Worm (Caenorhabditis elegans) whole organism, early embryonic: Measurements from ENCODE around the gene T26E4.7.
"Not testable (repeated sequence)": the region's sequence is repeated elsewhere in the genome, so short reads cannot be mapped to it uniquely, and the experiment has no call there.

Source experiments
- B0310.2 ChIP-seq: sonication (generic microtip); optimal IDR thresholded peaks from 2 replicates; lab custom pipeline; 2016; ENCODE audit warnings: mild to moderate bottlenecking, missing genetic modification characterization, missing compliant biosample characterization
- F13C5.2 ChIP-seq: sonication (generic microtip); optimal IDR thresholded peaks from 2 replicates; lab custom pipeline; 2017; ENCODE audit warnings: mild to moderate bottlenecking, missing genetic modification characterization, inconsistent platforms, missing compliant biosample characterization
- aly-1 ChIP-seq: sonication (generic microtip); optimal IDR thresholded peaks from 2 replicates; lab custom pipeline; 2016; ENCODE audit warnings: missing genetic modification characterization, missing compliant biosample characterization
- ama-1 ChIP-seq: fragments of 150-350 bp; optimal IDR thresholded peaks from 2 replicates; lab custom pipeline; 2014
- ceh-13 ChIP-seq: fragments of 200-800 bp; sonication (Bioruptor generic); optimal IDR thresholded peaks from 2 replicates; lab custom pipeline; 2018; ENCODE audit warnings: mild to moderate bottlenecking, missing genetic modification characterization, missing compliant biosample characterization
- ceh-36 ChIP-seq: sonication (generic microtip); optimal IDR thresholded peaks from 2 replicates; lab custom pipeline; 2016; ENCODE audit warnings: missing genetic modification characterization, inconsistent platforms, missing compliant biosample characterization
- ets-7 ChIP-seq: sonication (generic microtip); optimal IDR thresholded peaks from 2 replicates; lab custom pipeline; 2016; ENCODE audit warnings: missing genotype, missing genetic modification characterization, missing compliant biosample characterization
- flt-1 ChIP-seq: fragments of 200-800 bp; sonication (Bioruptor generic); IDR thresholded peaks from 2 replicates; pipeline ENCODE4 v1.3.6; 2022; ENCODE audit warnings: missing genetic modification characterization, missing compliant biosample characterization
- hmbx-1 ChIP-seq: sonication (generic microtip); optimal IDR thresholded peaks from 2 replicates; lab custom pipeline; 2016; ENCODE audit warnings: mild to moderate bottlenecking, missing genetic modification characterization, missing compliant biosample characterization
- hmg-4 ChIP-seq: fragments of 200-800 bp; sonication (Bioruptor generic); optimal IDR thresholded peaks from 2 replicates; lab custom pipeline; 2018; ENCODE audit warnings: mild to moderate bottlenecking, missing genetic modification characterization, missing compliant biosample characterization
- hnd-1 ChIP-seq: sonication (generic microtip); optimal IDR thresholded peaks from 2 replicates; lab custom pipeline; 2016; ENCODE audit warnings: missing genetic modification characterization, missing compliant biosample characterization
- pes-1 ChIP-seq: fragments of 200-800 bp; sonication (Bioruptor generic); IDR thresholded peaks from 2 replicates; pipeline ENCODE4 v1.3.6; 2022; ENCODE audit warnings: missing genetic modification reagents, missing genetic modification characterization, missing compliant biosample characterization
- scrt-1 ChIP-seq: fragments of 200-800 bp; sonication (Bioruptor generic); IDR thresholded peaks from 2 replicates; pipeline ENCODE4 v1.3.6; 2022; ENCODE audit warnings: missing genetic modification characterization, missing compliant biosample characterization
- sea-1 ChIP-seq: fragments of 200-800 bp; sonication (Bioruptor generic); conservative IDR thresholded peaks from 2 replicates; pipeline ENCODE4 v1.3.6; 2022; ENCODE audit warnings: missing genetic modification characterization, missing compliant biosample characterization
- tbx-11 ChIP-seq: fragments of 200-800 bp; sonication (Bioruptor generic); IDR thresholded peaks from 2 replicates; pipeline ENCODE4 v1.3.6; 2022; ENCODE audit warnings: missing genetic modification characterization, missing compliant biosample characterization
- tbx-37 ChIP-seq: fragments of 200-800 bp; sonication (Bioruptor generic); conservative IDR thresholded peaks from 2 replicates; pipeline ENCODE4 v1.3.6; 2022; ENCODE audit warnings: missing genetic modification reagents, missing genetic modification characterization, missing compliant biosample characterization
- tra-4 ChIP-seq: sonication (generic microtip); optimal IDR thresholded peaks from 2 replicates; lab custom pipeline; 2017; ENCODE audit warnings: missing genetic modification characterization, missing compliant biosample characterization

Gene T26E4.7

DNA sequence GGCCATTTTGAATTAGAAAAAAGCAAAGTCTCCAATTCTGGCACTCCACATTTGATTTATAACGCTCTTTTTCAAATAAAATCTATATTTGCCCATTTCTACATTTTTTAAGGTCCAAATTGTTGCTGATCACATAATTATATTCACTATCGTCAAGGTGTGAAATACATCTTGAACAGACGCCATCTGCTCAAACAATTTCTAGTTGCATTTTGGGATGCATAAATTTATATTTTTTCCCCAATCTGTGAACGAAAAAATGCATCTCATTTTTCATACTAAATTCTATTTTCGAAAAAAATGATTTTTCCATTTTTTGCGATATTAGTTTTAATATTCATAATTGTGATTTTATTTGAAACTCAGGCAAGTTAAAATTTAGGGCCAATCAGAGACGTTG, at the start of gene T26E4.7:
Gene T26E4.7 (plus strand): TSS at position 301 of the 400 bp plus-strand sequence.
- TF ChIP-seq scrt-1 (GFP tag; lab: Robert Waterston, UW) (no peak), hmbx-1 (tag; lab: Kevin White, UChicago) (no peak), hnd-1 (tag; lab: Kevin White, UChicago) (no peak), ama-1 (lab: Kevin White, UChicago) (no peak), sea-1 (GFP tag; lab: Robert Waterston, UW) (no peak), tra-4 (tag; lab: Kevin White, UChicago) (no peak), hmg-4 (GFP tag; lab: Kevin White, UChicago) (no peak), B0310.2 (tag; lab: Kevin White, UChicago) (no peak), ceh-36 (no peak), ets-7 (no peak)

DNA sequence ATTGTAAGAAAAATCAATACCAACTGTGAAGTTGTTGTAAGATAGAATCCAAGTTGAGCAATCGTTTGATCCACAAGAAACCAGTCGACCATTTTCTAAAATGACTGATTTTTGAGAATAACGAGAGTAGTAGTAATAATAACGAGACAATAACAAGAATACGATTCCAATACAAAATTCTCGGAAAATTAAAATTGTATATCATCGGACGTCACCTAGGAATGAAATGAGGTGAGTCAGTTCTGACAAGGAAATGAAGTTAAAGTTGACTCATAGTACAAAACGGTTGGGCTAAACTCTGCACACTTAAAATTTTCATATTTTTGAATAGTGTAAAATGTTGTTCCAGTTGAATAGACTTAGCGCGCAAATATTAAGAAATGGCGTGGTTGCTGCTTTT, 49.0 kb upstream of the T26E4.7 start, which contains the start of gene str-19:
Gene str-19 (minus strand): TSS at position 101 of the 400 bp plus-strand sequence.
- not testable (repeated sequence) for TF ChIP-seq scrt-1 (GFP tag; lab: Robert Waterston, UW); ama-1 (lab: Kevin White, UChicago); aly-1 (tag; lab: Kevin White, UChicago)

DNA sequence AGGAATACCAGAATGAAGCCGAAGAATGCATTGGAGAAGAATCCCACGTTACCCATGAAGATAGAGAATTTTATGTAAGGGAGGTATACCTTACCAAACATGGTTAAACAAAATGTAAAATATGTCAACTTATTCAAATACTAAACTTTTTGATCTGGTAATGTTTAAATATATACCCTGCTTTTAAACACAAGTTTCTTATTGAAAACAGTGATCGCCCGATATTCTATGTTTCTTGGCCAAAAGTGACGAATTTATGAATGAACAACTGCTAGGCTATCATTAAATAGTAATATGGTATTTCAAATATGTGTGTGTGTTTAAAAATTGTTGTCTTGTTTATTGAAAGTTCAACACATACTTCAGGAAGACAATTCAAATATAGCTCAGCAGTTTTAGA, 45.0 kb upstream of the T26E4.7 start, which contains the start of gene T23D5.8:
Gene T23D5.8 (minus strand): TSS at position 101 of the 400 bp plus-strand sequence.
- TF ChIP-seq hmbx-1 (tag; lab: Kevin White, UChicago); F13C5.2 (tag; lab: Kevin White, UChicago); tbx-11 (GFP tag; lab: Robert Waterston, UW): not testable (repeated sequence)

DNA sequence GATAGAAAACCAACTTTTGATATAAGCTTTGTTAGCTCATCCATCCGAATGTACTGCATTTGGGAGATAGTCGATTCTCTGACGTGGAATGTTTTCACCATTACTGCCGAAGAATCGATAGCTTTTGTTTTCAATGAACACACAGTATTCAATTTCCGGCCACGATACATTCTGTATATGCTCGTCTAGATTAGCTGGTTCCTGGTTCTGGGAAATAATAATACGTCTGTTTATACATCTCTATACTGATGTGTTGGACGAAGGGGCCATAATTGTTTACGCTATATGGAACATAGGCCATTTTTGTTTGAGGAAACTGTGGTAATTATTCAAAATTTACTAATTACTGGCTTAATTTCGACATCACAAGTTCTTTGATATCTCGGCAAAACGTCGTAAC, 43.2 kb upstream of the T26E4.7 start, which contains the start of gene str-6:
Gene str-6 (minus strand): TSS at position 101 of the 400 bp plus-strand sequence.
- TF ChIP-seq hmbx-1 (tag; lab: Kevin White, UChicago) (no peak), aly-1 (tag; lab: Kevin White, UChicago) (no peak), flt-1 (GFP tag; lab: Robert Waterston, UW) (no peak), pes-1 (GFP tag; lab: Robert Waterston, UW) (no peak), ceh-13 (no peak), ama-1 (lab: Kevin White, UChicago) (no peak), ets-7 (no peak), B0310.2 (tag; lab: Kevin White, UChicago) (no peak), hnd-1 (tag; lab: Kevin White, UChicago) (no peak), scrt-1 (GFP tag; lab: Robert Waterston, UW) (no peak), F13C5.2 (tag; lab: Kevin White, UChicago) (no peak), hmg-4 (GFP tag; lab: Kevin White, UChicago) (no peak), tbx-11 (GFP tag; lab: Robert Waterston, UW) (no peak), tra-4 (tag; lab: Kevin White, UChicago) (no peak), tbx-37 (GFP tag; lab: Robert Waterston, UW) (no peak), sea-1 (GFP tag; lab: Robert Waterston, UW) (no peak), ceh-36 (no peak)

DNA sequence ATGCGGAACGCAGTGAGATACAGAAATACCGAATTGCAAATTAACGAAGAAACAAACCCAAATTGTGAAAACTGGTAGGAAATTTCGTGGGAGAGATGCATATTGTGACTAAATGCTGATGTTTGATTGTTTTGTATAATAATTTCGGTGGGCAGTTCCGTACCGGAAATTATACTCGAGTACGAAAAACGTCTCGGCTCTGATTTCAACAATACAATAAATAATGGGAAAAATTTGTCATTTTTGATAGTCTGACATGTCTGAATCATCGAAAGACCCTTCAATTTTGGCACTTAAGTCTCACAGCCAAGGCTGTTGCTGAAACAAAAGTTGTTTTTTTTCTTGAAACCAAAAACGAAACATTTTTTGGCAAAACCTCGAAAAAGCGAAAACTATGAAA, 41.3 kb upstream of the T26E4.7 start, which contains the start of gene str-43:
Gene str-43 (minus strand): TSS at position 101 of the 400 bp plus-strand sequence.
- no peak for TF ChIP-seq hmbx-1 (tag; lab: Kevin White, UChicago)
- no peak for TF ChIP-seq tbx-37 (GFP tag; lab: Robert Waterston, UW)
- no peak for TF ChIP-seq pes-1 (GFP tag; lab: Robert Waterston, UW)
- TF ChIP-seq F13C5.2 (tag; lab: Kevin White, UChicago) = no peak
- TF ChIP-seq tra-4 (tag; lab: Kevin White, UChicago) = no peak
- no peak for TF ChIP-seq flt-1 (GFP tag; lab: Robert Waterston, UW)
- TF ChIP-seq ets-7 = no peak
- no peak for TF ChIP-seq B0310.2 (tag; lab: Kevin White, UChicago)
- TF ChIP-seq ama-1 (lab: Kevin White, UChicago) = no peak
- TF ChIP-seq sea-1 (GFP tag; lab: Robert Waterston, UW) = no peak
- TF ChIP-seq tbx-11 (GFP tag; lab: Robert Waterston, UW) = no peak
- no peak for TF ChIP-seq scrt-1 (GFP tag; lab: Robert Waterston, UW)
- TF ChIP-seq ceh-13 = no peak
- no peak for TF ChIP-seq ceh-36
- TF ChIP-seq aly-1 (tag; lab: Kevin White, UChicago) = no peak

DNA sequence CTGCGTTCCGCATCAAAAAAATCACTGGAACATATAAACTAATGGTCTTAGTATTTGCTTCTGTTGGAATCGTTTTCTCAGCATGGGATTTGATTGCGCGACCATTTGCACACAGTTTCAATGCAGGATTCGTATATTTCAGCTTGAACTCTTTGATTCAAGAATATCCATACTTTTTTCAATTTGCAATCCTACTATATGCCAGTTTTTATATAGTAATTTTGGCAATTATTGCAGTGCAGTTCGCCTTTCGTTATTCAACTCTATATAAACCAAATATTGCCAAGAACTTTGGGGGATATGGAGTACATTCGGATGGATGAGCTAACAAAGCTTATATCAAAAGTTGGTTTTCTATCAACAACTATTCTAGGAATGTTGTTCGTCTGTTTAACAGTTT, 40.4 kb upstream of the T26E4.7 start, which contains the start of gene str-5:
Gene str-5 (plus strand): TSS at position 301 of the 400 bp plus-strand sequence.
- not testable (repeated sequence) for TF ChIP-seq ets-7; scrt-1 (GFP tag; lab: Robert Waterston, UW); flt-1 (GFP tag; lab: Robert Waterston, UW)

DNA sequence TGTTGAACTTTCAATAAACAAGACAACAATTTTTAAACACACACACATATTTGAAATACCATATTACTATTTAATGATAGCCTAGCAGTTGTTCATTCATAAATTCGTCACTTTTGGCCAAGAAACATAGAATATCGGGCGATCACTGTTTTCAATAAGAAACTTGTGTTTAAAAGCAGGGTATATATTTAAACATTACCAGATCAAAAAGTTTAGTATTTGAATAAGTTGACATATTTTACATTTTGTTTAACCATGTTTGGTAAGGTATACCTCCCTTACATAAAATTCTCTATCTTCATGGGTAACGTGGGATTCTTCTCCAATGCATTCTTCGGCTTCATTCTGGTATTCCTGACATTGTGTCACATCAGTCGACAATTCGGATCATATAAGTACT, 38.6 kb upstream of the T26E4.7 start, which contains the start of gene str-8:
Gene str-8 (plus strand): TSS at position 301 of the 400 bp plus-strand sequence.
- not testable (repeated sequence) for TF ChIP-seq hnd-1 (tag; lab: Kevin White, UChicago); aly-1 (tag; lab: Kevin White, UChicago); ama-1 (lab: Kevin White, UChicago)

DNA sequence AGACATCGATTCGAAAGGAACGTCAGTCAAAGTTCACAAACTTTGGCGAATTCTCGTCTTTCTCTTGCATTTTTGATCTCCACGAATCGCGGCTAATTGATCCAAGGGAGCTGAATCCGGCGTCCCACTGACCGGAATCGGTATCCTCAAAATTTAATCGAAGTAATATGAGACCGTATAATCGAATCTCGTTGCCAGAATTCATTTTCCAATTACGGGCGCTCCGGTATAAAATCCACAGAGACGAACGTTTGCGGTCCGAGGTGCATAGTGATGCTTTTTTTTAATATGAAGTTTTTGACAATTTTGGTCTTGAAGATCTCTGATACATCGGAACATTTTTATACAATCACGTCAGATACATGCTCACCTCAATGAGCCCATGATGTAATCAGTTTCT, 35.7 kb upstream of the T26E4.7 start:
- TF ChIP-seq ama-1 (lab: Kevin White, UChicago) (no peak), hmg-4 (GFP tag; lab: Kevin White, UChicago) (no peak)
